Worm (Caenorhabditis elegans): ENCODE data around the gene mrps-22.

The mrps-22 gene

ce11 chrII:10553377-10554045, 28.9 kb upstream of the mrps-22 start (continued):
- TF ChIP-seq ceh-100 (GFP tag; IDR thresholded peaks at IDR 0.05) (no peak), F55B11.4 (tag; optimal IDR thresholded peaks at IDR 0.05; ENCODE audit: borderline replicate concordance, insufficient read depth) (no peak), Y56A3A.18 (GFP tag; IDR thresholded peaks at IDR 0.05) (peak; percentile 7; the same call in 1 of the 2 replicates), ztf-25 (GFP tag; IDR thresholded peaks at IDR 0.05) (no peak), madf-6 (GFP tag; IDR thresholded peaks at IDR 0.05) (no peak), repo-1 (tag; optimal IDR thresholded peaks at IDR 0.05) (peak; percentile 49), B0035.1 (tag; optimal IDR thresholded peaks at IDR 0.05) (no peak), nfya-1 (tag; optimal IDR thresholded peaks at IDR 0.05; ENCODE audit: borderline replicate concordance, insufficient read depth) (no peak), aptf-2 (GFP tag; conservative IDR thresholded peaks at IDR 0.05) (no peak), sptf-2 (GFP tag; optimal IDR thresholded peaks at IDR 0.05) (no peak), zfh-2 (GFP tag; conservative IDR thresholded peaks at IDR 0.05) (0 out of 2 replicates have a peak, but pooled peaks have one; percentile 9), ama-1 (optimal IDR thresholded peaks at IDR 0.05) (peak; percentile 46), ama-1 (GFP tag; optimal IDR thresholded peaks at IDR 0.05) (no peak), ceh-58 (GFP tag; IDR thresholded peaks at IDR 0.05) (no peak), gei-17 (GFP tag; optimal IDR thresholded peaks at IDR 0.05) (no peak), K11D2.4 (GFP tag; IDR thresholded peaks at IDR 0.05) (0 out of 2 replicates have a peak, but pooled peaks have one; percentile 8), lir-1 (GFP tag; conservative IDR thresholded peaks at IDR 0.05) (no peak), nfyb-1 (GFP tag; IDR thresholded peaks at IDR 0.05) (peak; percentile 53; the same call in 1 of the 2 replicates), let-607 (tag; optimal IDR thresholded peaks at IDR 0.05) (peak in 1 of 2 experiments; percentile 31), F22D6.2 (tag; optimal IDR thresholded peaks at IDR 0.05) (no peak), sdz-38 (tag; optimal IDR thresholded peaks at IDR 0.05) (no peak), nhr-120 (GFP tag; IDR thresholded peaks at IDR 0.05) (no peak), snpc-3.4 (tag; optimal IDR thresholded peaks at IDR 0.05) (no peak), ztf-26 (tag; optimal IDR thresholded peaks at IDR 0.05) (peak; percentile 48), ekl-4 (GFP tag; IDR thresholded peaks at IDR 0.05) (peak; percentile 26; the same call in 1 of the 2 replicates)

- TF ChIP-seq madf-3 (GFP tag; IDR thresholded peaks at IDR 0.05) = peak; percentile 68; the same call in 1 of the 2 replicates
- no peak for TF ChIP-seq Y53F4B.3 (GFP tag; IDR thresholded peaks at IDR 0.05)
- TF ChIP-seq egrh-3 (GFP tag; IDR thresholded peaks at IDR 0.05) = no peak
- TF ChIP-seq C06A6.2 (GFP tag; conservative IDR thresholded peaks at IDR 0.05) = peak; percentile 37; the same call in 1 of the 2 replicates
- TF ChIP-seq zfh-2 (GFP tag; conservative IDR thresholded peaks at IDR 0.05) = no peak
- TF ChIP-seq rcor-1 (GFP tag; IDR thresholded peaks at IDR 0.05) = no peak
- peak; percentile 34 for TF ChIP-seq chd-7 (tag; optimal IDR thresholded peaks at IDR 0.05)
- TF ChIP-seq athp-1 (tag; optimal IDR thresholded peaks at IDR 0.05) = no peak
- TF ChIP-seq F10E7.11 (tag; optimal IDR thresholded peaks at IDR 0.05) = no peak
- 0 out of 2 replicates have a peak, but pooled peaks have one; percentile 15 for TF ChIP-seq nfyb-1 (GFP tag; IDR thresholded peaks at IDR 0.05)
- peak; percentile 57 for TF ChIP-seq atf-7 (tag; optimal IDR thresholded peaks at IDR 0.05)
- TF ChIP-seq nfya-2 (GFP tag; IDR thresholded peaks at IDR 0.05) = 0 out of 2 replicates have a peak, but pooled peaks have one; percentile 52
Measured at ce11 chrII:10554046-10554399, 28.4 kb upstream of the mrps-22 start.

ce11 chrII:10554972-10555371, 27.4 kb upstream of the mrps-22 start, which contains the start of gene mnk-1:
mnk-1 (minus strand) TSS chrII:10555044.
- no peak for TF ChIP-seq ztf-22 (GFP tag; optimal IDR thresholded peaks at IDR 0.05)
- no peak for TF ChIP-seq cebp-1 (GFP tag; IDR thresholded peaks at IDR 0.05)
- peak; percentile 63 for TF ChIP-seq cebp-1 (tag; optimal IDR thresholded peaks at IDR 0.05)

Data from whole organism, young adult.